Fruit fly (Drosophila melanogaster): Measurements from ENCODE around the gene CG14154.
A peak's percentile ranks its signal among the peaks of the same experiment; 100 is the strongest.

The CG14154 gene

DNA sequence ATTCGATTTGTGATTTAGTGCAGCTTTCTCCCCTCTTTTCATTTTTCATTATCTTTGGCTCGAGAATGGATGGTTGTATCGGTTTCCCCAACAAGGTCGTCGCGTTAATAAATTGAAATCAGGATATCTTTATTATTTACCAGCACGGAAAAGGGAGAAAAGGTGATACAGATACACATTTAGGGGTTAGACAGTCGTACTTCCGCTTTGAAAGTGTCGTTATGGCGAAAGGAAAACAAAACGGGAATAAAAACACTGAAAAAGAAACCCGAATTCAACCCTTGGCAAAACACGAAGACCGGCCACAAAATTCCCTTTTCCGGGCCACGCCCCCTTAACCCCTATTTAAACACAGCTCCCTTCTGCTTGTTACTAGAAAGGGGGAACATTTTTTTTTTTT lies 42.8 kb downstream of the CG14154 start:
- no peak for TF ChIP-seq Pif1A (GFP tag; optimal IDR thresholded peaks at IDR 0.05)
- no peak for TF ChIP-seq CG8301 (tag; optimal IDR thresholded peaks at IDR 0.05)
- no peak for TF ChIP-seq CG9948 (tag; optimal IDR thresholded peaks at IDR 0.05)
- TF ChIP-seq CG10348 (GFP tag; IDR thresholded peaks at IDR 0.05) = no peak
- TF ChIP-seq CG17806 (tag; optimal IDR thresholded peaks at IDR 0.05) = no peak
- no peak for TF ChIP-seq Ets98B (GFP tag; IDR thresholded peaks at IDR 0.05)
- no peak for TF ChIP-seq gl (tag; optimal IDR thresholded peaks at IDR 0.05)
- TF ChIP-seq CG15710 (tag; optimal IDR thresholded peaks at IDR 0.05) = no peak
- no peak for TF ChIP-seq CG8159 (tag; optimal IDR thresholded peaks at IDR 0.05)
- TF ChIP-seq rn (GFP tag; IDR thresholded peaks at IDR 0.05) = no peak
- no peak for TF ChIP-seq CG32121 (GFP tag; IDR thresholded peaks at IDR 0.05)
- no peak for TF ChIP-seq CG12605 (GFP tag; IDR thresholded peaks at IDR 0.05)
- no peak for TF ChIP-seq CG13204 (GFP tag; optimal IDR thresholded peaks at IDR 0.05)
- TF ChIP-seq D1 (tag; optimal IDR thresholded peaks at IDR 0.05) = no peak

DNA sequence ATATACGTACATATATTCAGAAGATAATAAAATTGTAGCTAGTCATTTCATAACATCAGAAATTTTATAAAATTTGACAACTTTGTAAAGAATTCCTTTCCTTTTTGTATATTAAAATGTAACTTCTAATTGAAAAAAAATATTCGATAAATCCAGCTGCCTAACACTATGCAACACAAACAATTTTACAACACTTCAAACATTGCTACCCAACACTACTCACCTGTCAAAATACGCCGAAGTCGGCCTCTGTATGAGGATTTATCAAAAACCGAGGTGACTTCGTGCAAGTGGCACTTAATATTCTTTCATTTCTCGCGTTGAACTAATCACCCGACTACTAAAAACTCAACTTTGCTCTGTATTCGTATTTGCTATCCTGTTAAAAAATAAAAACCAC lies 44.9 kb downstream of the CG14154 start:
- TF ChIP-seq Pif1B (GFP tag; optimal IDR thresholded peaks at IDR 0.05) (no peak), rn (GFP tag; IDR thresholded peaks at IDR 0.05) (no peak), Pif1A (GFP tag; optimal IDR thresholded peaks at IDR 0.05) (no peak), CG4496 (GFP tag; IDR thresholded peaks at IDR 0.05) (no peak), CG9948 (tag; optimal IDR thresholded peaks at IDR 0.05) (no peak), EcR (GFP tag; optimal IDR thresholded peaks at IDR 0.05) (no peak), Ets98B (GFP tag; IDR thresholded peaks at IDR 0.05) (no peak), fd96Ca (GFP tag; IDR thresholded peaks at IDR 0.05) (no peak), D1 (tag; optimal IDR thresholded peaks at IDR 0.05) (no peak), Snoo (tag; optimal IDR thresholded peaks at IDR 0.05) (no peak), CG15710 (tag; optimal IDR thresholded peaks at IDR 0.05) (no peak), CG34367 (tag; optimal IDR thresholded peaks at IDR 0.05) (no peak), CG14655 (GFP tag; optimal IDR thresholded peaks at IDR 0.05) (no peak), CG32121 (GFP tag; IDR thresholded peaks at IDR 0.05) (no peak), CG8159 (tag; optimal IDR thresholded peaks at IDR 0.05) (no peak), CG17806 (tag; optimal IDR thresholded peaks at IDR 0.05) (no peak), CG12605 (GFP tag; IDR thresholded peaks at IDR 0.05) (no peak), gl (tag; optimal IDR thresholded peaks at IDR 0.05) (no peak), CG8301 (tag; optimal IDR thresholded peaks at IDR 0.05) (no peak), CG13204 (GFP tag; optimal IDR thresholded peaks at IDR 0.05) (no peak)

DNA sequence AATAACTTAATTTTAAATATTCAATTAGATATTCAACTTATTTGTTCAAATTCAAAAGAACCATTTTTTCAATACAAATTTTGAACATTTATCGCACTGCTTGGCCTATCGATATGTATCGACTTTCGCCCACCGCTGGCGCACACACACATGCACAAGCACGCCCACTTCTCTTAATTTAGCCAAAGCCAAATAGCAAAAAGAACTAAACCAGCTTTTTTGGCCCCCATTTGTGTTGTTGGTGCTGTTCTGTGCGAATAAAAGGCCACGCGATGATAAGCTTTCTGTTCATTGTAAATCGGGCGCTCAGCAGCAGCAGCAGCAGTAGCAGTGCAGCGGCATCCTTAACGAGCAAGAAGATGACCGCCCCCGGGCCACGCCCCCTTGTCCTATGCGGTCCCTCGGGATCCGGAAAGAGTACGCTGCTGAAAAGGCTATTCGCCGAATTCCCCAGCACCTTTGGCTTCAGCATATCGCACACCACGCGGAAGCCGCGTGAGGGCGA lies 49.3 kb downstream of the CG14154 start, which contains the start of gene CG11811:
TSS of gene CG11811 (plus strand) at position 121 of the 505 bp plus-strand sequence.
- no peak for TF ChIP-seq CG34367 (tag; optimal IDR thresholded peaks at IDR 0.05)
- no peak for TF ChIP-seq gl (tag; optimal IDR thresholded peaks at IDR 0.05)
- TF ChIP-seq EcR (GFP tag; optimal IDR thresholded peaks at IDR 0.05) = no peak
- no peak for TF ChIP-seq fd96Ca (GFP tag; IDR thresholded peaks at IDR 0.05)
- TF ChIP-seq CG12605 (GFP tag; IDR thresholded peaks at IDR 0.05) = 0 out of 2 replicates have a peak, but pooled peaks have one; percentile 20
- no peak for TF ChIP-seq CG15710 (tag; optimal IDR thresholded peaks at IDR 0.05)
- no peak for TF ChIP-seq CG14655 (GFP tag; optimal IDR thresholded peaks at IDR 0.05)
- TF ChIP-seq CG4496 (GFP tag; IDR thresholded peaks at IDR 0.05) = peak; percentile 45; the same call in 1 of the 3 replicates
- TF ChIP-seq CG8159 (tag; optimal IDR thresholded peaks at IDR 0.05) = no peak
- TF ChIP-seq CG9948 (tag; optimal IDR thresholded peaks at IDR 0.05) = no peak
- no peak for TF ChIP-seq CG10348 (GFP tag; IDR thresholded peaks at IDR 0.05)
- TF ChIP-seq CG13204 (GFP tag; optimal IDR thresholded peaks at IDR 0.05) = no peak
- no peak for TF ChIP-seq Pif1B (GFP tag; optimal IDR thresholded peaks at IDR 0.05)
- no peak for TF ChIP-seq rn (GFP tag; IDR thresholded peaks at IDR 0.05)
- TF ChIP-seq CG17806 (tag; optimal IDR thresholded peaks at IDR 0.05) = no peak
- peak; percentile 27 for TF ChIP-seq Ets98B (GFP tag; IDR thresholded peaks at IDR 0.05)
- TF ChIP-seq Pif1A (GFP tag; optimal IDR thresholded peaks at IDR 0.05) = no peak
- TF ChIP-seq Snoo (tag; optimal IDR thresholded peaks at IDR 0.05) = no peak
- peak; percentile 51 for TF ChIP-seq CG32121 (GFP tag; IDR thresholded peaks at IDR 0.05)
- TF ChIP-seq D1 (tag; optimal IDR thresholded peaks at IDR 0.05) = peak; percentile 71
- TF ChIP-seq CG8301 (tag; optimal IDR thresholded peaks at IDR 0.05) = no peak

All from whole organism, pupa.